Fruit fly (Drosophila melanogaster): ENCODE data around the gene CG13312.

CG13312 gene

dm6 chr3L:8832737-8833466, 25.9 kb upstream of the CG13312 start:
- no peak for TF ChIP-seq CG32264 (GFP tag; optimal IDR thresholded peaks at IDR 0.05)
- TF ChIP-seq usp (GFP tag; optimal IDR thresholded peaks at IDR 0.05) = no peak
- TF ChIP-seq dsf (GFP tag; optimal IDR thresholded peaks at IDR 0.05; ENCODE audit: borderline replicate concordance) = no peak
- TF ChIP-seq Hr78 (GFP tag; optimal IDR thresholded peaks at IDR 0.05) = no peak
- no peak for TF ChIP-seq CG9705 (GFP tag; optimal IDR thresholded peaks at IDR 0.05)
- TF ChIP-seq br (GFP tag; optimal IDR thresholded peaks at IDR 0.05) = no peak
- TF ChIP-seq Hnf4 (GFP tag; optimal IDR thresholded peaks at IDR 0.05) = no peak
- TF ChIP-seq psq (GFP tag; optimal IDR thresholded peaks at IDR 0.05) = no peak
- no peak for TF ChIP-seq pan (optimal IDR thresholded peaks at IDR 0.05)
- no peak for TF ChIP-seq brk (GFP tag; optimal IDR thresholded peaks at IDR 0.05)
- TF ChIP-seq Vsx2 (GFP tag; optimal IDR thresholded peaks at IDR 0.05; ENCODE audit: partially characterized antibody) = no peak
- no peak for TF ChIP-seq h (GFP tag; optimal IDR thresholded peaks at IDR 0.05)
- TF ChIP-seq GATAd (GFP tag; optimal IDR thresholded peaks at IDR 0.05) = no peak
- no peak for TF ChIP-seq fru (GFP tag; optimal IDR thresholded peaks at IDR 0.05)

- TF ChIP-seq Hr83 (GFP tag; optimal IDR thresholded peaks at IDR 0.05; ENCODE audit: poor library complexity, severe bottlenecking) (no peak), Myc (optimal IDR thresholded peaks at IDR 0.05) (no peak), Sp1 (GFP tag; optimal IDR thresholded peaks at IDR 0.05) (no peak), tai (GFP tag; optimal IDR thresholded peaks at IDR 0.05) (no peak), rgr (GFP tag; optimal IDR thresholded peaks at IDR 0.05) (no peak), usp (GFP tag; optimal IDR thresholded peaks at IDR 0.05) (no peak), Mio (GFP tag; optimal IDR thresholded peaks at IDR 0.05) (no peak), Jra (GFP tag; optimal IDR thresholded peaks at IDR 0.05) (no peak), CG9705 (GFP tag; optimal IDR thresholded peaks at IDR 0.05) (no peak), Dif (GFP tag; optimal IDR thresholded peaks at IDR 0.05; ENCODE audit: partially characterized antibody) (no peak), sv (GFP tag; optimal IDR thresholded peaks at IDR 0.05) (no peak), fru (GFP tag; optimal IDR thresholded peaks at IDR 0.05) (no peak), foxo (GFP tag; optimal IDR thresholded peaks at IDR 0.05) (no peak), jim (GFP tag; optimal IDR thresholded peaks at IDR 0.05) (no peak), CrebA (GFP tag; optimal IDR thresholded peaks at IDR 0.05; ENCODE audit: borderline replicate concordance) (no peak)
Observed at dm6 chr3L:8830954-8831353, 23.9 kb upstream of the CG13312 start.

dm6 chr3L:8830017-8830702, 23.1 kb upstream of the CG13312 start:
- TF ChIP-seq lola (GFP tag; optimal IDR thresholded peaks at IDR 0.05) (no peak), psq (GFP tag; optimal IDR thresholded peaks at IDR 0.05) (no peak), ey (GFP tag; optimal IDR thresholded peaks at IDR 0.05) (no peak), fru (GFP tag; optimal IDR thresholded peaks at IDR 0.05) (no peak), HLH106 (tag; optimal IDR thresholded peaks at IDR 0.05) (no peak), sv (GFP tag; optimal IDR thresholded peaks at IDR 0.05) (no peak), CG9705 (GFP tag; optimal IDR thresholded peaks at IDR 0.05) (no peak), dmrt93B (GFP tag; optimal IDR thresholded peaks at IDR 0.05) (no peak), Rel (GFP tag; optimal IDR thresholded peaks at IDR 0.05) (no peak), Rel (tag; optimal IDR thresholded peaks at IDR 0.05) (no peak), h (GFP tag; optimal IDR thresholded peaks at IDR 0.05) (no peak), pan (optimal IDR thresholded peaks at IDR 0.05) (no peak), CrebA (GFP tag; optimal IDR thresholded peaks at IDR 0.05; ENCODE audit: borderline replicate concordance) (no peak), OdsH (GFP tag; optimal IDR thresholded peaks at IDR 0.05) (no peak), Mio (GFP tag; optimal IDR thresholded peaks at IDR 0.05) (no peak), brk (GFP tag; optimal IDR thresholded peaks at IDR 0.05) (no peak), dl (GFP tag; optimal IDR thresholded peaks at IDR 0.05; ENCODE audit: insufficient read depth in 1 of 2, partially characterized antibody in 2 of 2) (no peak), CG32264 (GFP tag; optimal IDR thresholded peaks at IDR 0.05) (no peak), Hnf4 (GFP tag; optimal IDR thresholded peaks at IDR 0.05) (no peak)
